Worm (Caenorhabditis elegans) whole organism, young adult: ENCODE measurements around the gene egl-27.

Experiments used
- B0336.3 ChIP-seq: fragments of 200-800 bp; sonication (Bioruptor generic); IDR thresholded peaks from 2 replicates; pipeline ENCODE4 v1.3.6; 2022; ENCODE audit warnings: missing genetic modification characterization, missing compliant biosample characterization
- C17E4.6 ChIP-seq: fragments of 200-800 bp; sonication (Bioruptor generic); IDR thresholded peaks from 2 replicates; pipeline ENCODE4 v1.3.6; 2022; ENCODE audit warnings: missing genetic modification reagents, missing genetic modification characterization, missing compliant biosample characterization
- D2030.7 ChIP-seq: fragments of 200-800 bp; sonication (Bioruptor generic); IDR thresholded peaks from 2 replicates; pipeline ENCODE4 v1.3.6; 2022; ENCODE audit warnings: missing genetic modification reagents, missing genetic modification characterization, missing compliant biosample characterization
- F37B4.10 ChIP-seq: fragments of 200-800 bp; sonication (Bioruptor generic); IDR thresholded peaks from 2 replicates; pipeline ENCODE4 v1.3.6; 2022; ENCODE audit warnings: missing genetic modification characterization, missing compliant biosample characterization
- F39B2.1 ChIP-seq: fragments of 200-800 bp; sonication (Bioruptor generic); IDR thresholded peaks from 2 replicates; pipeline ENCODE4 v1.3.6; 2022; ENCODE audit warnings: missing genetic modification reagents, missing genetic modification characterization, missing compliant biosample characterization
- K12H6.12 ChIP-seq: fragments of 200-800 bp; sonication (Bioruptor generic); optimal IDR thresholded peaks from 2 replicates; lab custom pipeline; 2018; ENCODE audit warnings: mild to moderate bottlenecking, missing genetic modification characterization, missing compliant biosample characterization
- T07F8.4 ChIP-seq: sonication (generic microtip); optimal IDR thresholded peaks from 2 replicates; lab custom pipeline; 2016; ENCODE audit warnings: mild to moderate bottlenecking, missing genetic modification characterization, moderate library complexity, missing compliant biosample characterization
- ZK185.1 ChIP-seq: sonication (generic microtip); optimal IDR thresholded peaks from 2 replicates; lab custom pipeline; 2016; ENCODE audit warnings: mild to moderate bottlenecking, missing genetic modification characterization, missing compliant biosample characterization; ENCODE audit not compliant: poor library complexity, severe bottlenecking
- ama-1 ChIP-seq, 3 experiments: fragments of 150-350 bp in 1 of 3; sonication (generic microtip) in 2 of 3; optimal IDR thresholded peaks; 2 replicates each; lab custom pipeline; 2014 to 2018; ENCODE audit warnings: missing biosample characterization in 2 of 3, missing genetic modification characterization in 2 of 3, missing genetic modification reagents in 2 of 3
- aptf-2 ChIP-seq: fragments of 200-800 bp; sonication (Bioruptor generic); conservative IDR thresholded peaks from 2 replicates; pipeline ENCODE4 v1.3.6; 2022; ENCODE audit warnings: missing genetic modification reagents, missing genetic modification characterization, missing compliant biosample characterization
- aptf-3 ChIP-seq: fragments of 200-800 bp; sonication (Bioruptor generic); IDR thresholded peaks from 2 replicates; pipeline ENCODE4 v1.3.6; 2022; ENCODE audit warnings: missing genetic modification characterization, missing compliant biosample characterization
- attf-3 ChIP-seq: fragments of 200-800 bp; sonication (Bioruptor generic); conservative IDR thresholded peaks from 2 replicates; pipeline ENCODE4 v1.3.6; 2022; ENCODE audit warnings: missing genetic modification reagents, missing genetic modification characterization, missing compliant biosample characterization
- attf-5 ChIP-seq: fragments of 200-800 bp; sonication (Bioruptor generic); optimal IDR thresholded peaks from 2 replicates; lab custom pipeline; 2018; ENCODE audit warnings: mild to moderate bottlenecking, missing genetic modification characterization, missing compliant biosample characterization
- ccch-3 ChIP-seq: fragments of 200-800 bp; sonication (Bioruptor generic); optimal IDR thresholded peaks from 2 replicates; lab custom pipeline; 2018; ENCODE audit warnings: mild to moderate bottlenecking, missing genetic modification characterization, missing compliant biosample characterization
- cebp-1 ChIP-seq, 2 experiments: fragments of 200-800 bp in 1 of 2; sonication (Bioruptor generic) in 1 of 2; sonication (generic microtip) in 1 of 2; IDR thresholded peaks in 1 of 2; optimal IDR thresholded peaks in 1 of 2; 2 replicates each; pipeline versions ENCODE4 v1.3.6 to Lab custom; 2017 to 2022; ENCODE audit warnings: missing compliant biosample characterization in 2 of 2, missing genetic modification characterization in 2 of 2, mild to moderate bottlenecking in 1 of 2, missing genetic modification reagents in 1 of 2, moderate library complexity in 1 of 2
- ceh-79 ChIP-seq: sonication (generic microtip); optimal IDR thresholded peaks from 2 replicates; lab custom pipeline; 2017; ENCODE audit warnings: mild to moderate bottlenecking, missing genetic modification characterization, missing compliant biosample characterization
- dox-1 ChIP-seq: fragments of 200-800 bp; sonication (Bioruptor generic); IDR thresholded peaks from 2 replicates; pipeline ENCODE4 v1.3.6; 2022; ENCODE audit warnings: missing genetic modification reagents, missing genetic modification characterization, missing compliant biosample characterization
- dpl-1 ChIP-seq: fragments of 150-350 bp; optimal IDR thresholded peaks from 2 replicates; lab custom pipeline; 2014; ENCODE audit warnings: missing biosample characterization, missing genetic modification reagents, missing genetic modification characterization
- efl-1 ChIP-seq: fragments of 150-350 bp; optimal IDR thresholded peaks from 2 replicates; lab custom pipeline; 2014; ENCODE audit warnings: missing biosample characterization, missing genetic modification reagents, missing genetic modification characterization
- ekl-4 ChIP-seq: fragments of 200-800 bp; sonication (Bioruptor generic); IDR thresholded peaks from 2 replicates; pipeline ENCODE4 v1.3.6; 2022; ENCODE audit warnings: missing genetic modification reagents, missing genetic modification characterization, missing compliant biosample characterization
- fkh-3 ChIP-seq: sonication (generic microtip); optimal IDR thresholded peaks from 2 replicates; lab custom pipeline; 2016; ENCODE audit warnings: mild to moderate bottlenecking, missing genetic modification characterization, missing compliant biosample characterization
- hlh-26 ChIP-seq: fragments of 200-800 bp; sonication (Bioruptor generic); conservative IDR thresholded peaks from 2 replicates; pipeline ENCODE4 v1.3.6; 2022; ENCODE audit warnings: missing genetic modification reagents, missing genetic modification characterization, missing compliant biosample characterization
- hmg-1.2 ChIP-seq: fragments of 200-800 bp; sonication (Bioruptor generic); IDR thresholded peaks from 2 replicates; pipeline ENCODE4 v1.3.6; 2022; ENCODE audit warnings: missing genetic modification reagents, missing genetic modification characterization, missing compliant biosample characterization
- lir-1 ChIP-seq: fragments of 200-800 bp; sonication (Bioruptor generic); conservative IDR thresholded peaks from 2 replicates; pipeline ENCODE4 v1.3.6; 2022; ENCODE audit warnings: missing genetic modification reagents, missing genetic modification characterization, missing compliant biosample characterization
- lsl-1 ChIP-seq: fragments of 200-800 bp; sonication (Bioruptor generic); optimal IDR thresholded peaks from 2 replicates; lab custom pipeline; 2018; ENCODE audit warnings: mild to moderate bottlenecking, missing genetic modification characterization, moderate library complexity, missing compliant biosample characterization
- lsy-27 ChIP-seq: sonication (generic microtip); optimal IDR thresholded peaks from 2 replicates; lab custom pipeline; 2017; ENCODE audit warnings: missing genetic modification characterization, mild to moderate bottlenecking, missing compliant biosample characterization, antibody characterized with exemption, missing genotype, borderline replicate concordance; ENCODE audit not compliant: insufficient read depth
- madf-6 ChIP-seq: fragments of 200-800 bp; sonication (Bioruptor generic); IDR thresholded peaks from 2 replicates; pipeline ENCODE4 v1.3.6; 2022; ENCODE audit warnings: missing genetic modification reagents, missing genetic modification characterization, missing compliant biosample characterization
- mcd-1 ChIP-seq: fragments of 200-800 bp; sonication (Bioruptor generic); IDR thresholded peaks from 2 replicates; pipeline ENCODE4 v1.3.6; 2022; ENCODE audit warnings: missing genetic modification reagents, missing genetic modification characterization, missing compliant biosample characterization
- mel-28 ChIP-seq: sonication (generic microtip); optimal IDR thresholded peaks from 2 replicates; lab custom pipeline; 2016; ENCODE audit warnings: borderline replicate concordance, mild to moderate bottlenecking, missing genetic modification characterization, missing compliant biosample characterization
- mes-4 ChIP-seq: sonication (generic microtip); optimal IDR thresholded peaks from 2 replicates; lab custom pipeline; 2016; ENCODE audit warnings: missing genotype, missing genetic modification characterization, missing compliant biosample characterization
- nfya-1 ChIP-seq: sonication (generic microtip); optimal IDR thresholded peaks from 2 replicates; lab custom pipeline; 2017; ENCODE audit warnings: antibody characterized with exemption, missing compliant biosample characterization, missing genetic modification characterization, borderline replicate concordance; ENCODE audit not compliant: insufficient read depth
- nfyb-1 ChIP-seq: fragments of 200-800 bp; sonication (Bioruptor generic); IDR thresholded peaks from 2 replicates; pipeline ENCODE4 v1.3.6; 2022; ENCODE audit warnings: missing genetic modification reagents, missing genetic modification characterization, missing compliant biosample characterization
- nhr-80 ChIP-seq: sonication (generic microtip); optimal IDR thresholded peaks from 2 replicates; lab custom pipeline; 2016; ENCODE audit warnings: missing genetic modification characterization, missing compliant biosample characterization
- nhr-90 ChIP-seq: sonication (generic microtip); optimal IDR thresholded peaks from 2 replicates; lab custom pipeline; 2016; ENCODE audit warnings: missing genotype, mild to moderate bottlenecking, missing genetic modification characterization, missing compliant biosample characterization
- pbrm-1 ChIP-seq: fragments of 200-800 bp; sonication (Bioruptor generic); IDR thresholded peaks from 2 replicates; pipeline ENCODE4 v1.3.6; 2022; ENCODE audit warnings: missing genetic modification reagents, missing genetic modification characterization, missing compliant biosample characterization
- repo-1 ChIP-seq: sonication (generic microtip); optimal IDR thresholded peaks from 2 replicates; lab custom pipeline; 2017; ENCODE audit warnings: mild to moderate bottlenecking, missing genetic modification characterization, missing compliant biosample characterization
- sea-2 ChIP-seq: fragments of 200-800 bp; sonication (Bioruptor generic); IDR thresholded peaks from 2 replicates; pipeline ENCODE4 v1.3.6; 2022; ENCODE audit warnings: missing genetic modification characterization, missing compliant biosample characterization
- somi-1 ChIP-seq: fragments of 200-800 bp; sonication (Bioruptor generic); optimal IDR thresholded peaks from 2 replicates; lab custom pipeline; 2018; ENCODE audit warnings: mild to moderate bottlenecking, missing genetic modification characterization, missing compliant biosample characterization
- unc-130 ChIP-seq: sonication (generic microtip); optimal IDR thresholded peaks from 2 replicates; lab custom pipeline; 2016; ENCODE audit warnings: missing genetic modification reagents, missing genetic modification characterization, missing compliant biosample characterization
- unc-62 ChIP-seq: fragments of 150-350 bp; optimal IDR thresholded peaks from 2 replicates; lab custom pipeline; 2014; ENCODE audit warnings: missing biosample characterization, missing genetic modification reagents, missing genetic modification characterization
- zfh-2 ChIP-seq: fragments of 200-800 bp; sonication (Bioruptor generic); conservative IDR thresholded peaks from 2 replicates; pipeline ENCODE4 v1.3.6; 2022; ENCODE audit warnings: missing genetic modification reagents, missing genetic modification characterization, missing compliant biosample characterization
- ztf-18 ChIP-seq: sonication (generic microtip); optimal IDR thresholded peaks from 2 replicates; lab custom pipeline; 2016; ENCODE audit warnings: missing genotype, mild to moderate bottlenecking, missing genetic modification characterization, missing compliant biosample characterization
- ztf-25 ChIP-seq: fragments of 200-800 bp; sonication (Bioruptor generic); IDR thresholded peaks from 2 replicates; pipeline ENCODE4 v1.3.6; 2022; ENCODE audit warnings: missing genetic modification reagents, missing genetic modification characterization, missing compliant biosample characterization
- ztf-6 ChIP-seq: fragments of 200-800 bp; sonication (Bioruptor generic); IDR thresholded peaks from 2 replicates; pipeline ENCODE4 v1.3.6; 2022; ENCODE audit warnings: missing genetic modification reagents, missing genetic modification characterization, missing compliant biosample characterization

egl-27 gene

ce11 chrII:6832695-6833389, 2.0 kb upstream of the egl-27 start:
- TF ChIP-seq fkh-3 (tag; lab: Kevin White, UChicago) (no peak), C17E4.6 (GFP tag; lab: Robert Waterston, UW) (no peak), repo-1 (tag; lab: Kevin White, UChicago) (no peak), mcd-1 (GFP tag; lab: Robert Waterston, UW) (no peak), B0336.3 (no peak), zfh-2 (GFP tag; lab: Robert Waterston, UW) (peak; percentile 50; the same call in 1 of the 2 replicates), unc-130 (GFP tag; lab: Kevin White, UChicago) (no peak), sea-2 (GFP tag; lab: Robert Waterston, UW) (no peak)

- TF ChIP-seq ZK185.1 (tag; lab: Kevin White, UChicago): no peak
- no peak for TF ChIP-seq mcd-1 (GFP tag; lab: Robert Waterston, UW)
- TF ChIP-seq aptf-2: no peak
- TF ChIP-seq D2030.7 (GFP tag; lab: Robert Waterston, UW): no peak
- no peak for TF ChIP-seq ztf-18
- no peak for TF ChIP-seq attf-3 (GFP tag; lab: Robert Waterston, UW)
- no peak for TF ChIP-seq lsy-27 (tag; lab: Kevin White, UChicago)
- no peak for TF ChIP-seq sea-2 (GFP tag; lab: Robert Waterston, UW)
- TF ChIP-seq nfya-1: no peak
- TF ChIP-seq pbrm-1 (GFP tag; lab: Robert Waterston, UW): no peak
- peak; percentile 87 for TF ChIP-seq nhr-80 (tag; lab: Kevin White, UChicago)
- peak; percentile 24; the same call in 1 of the 2 replicates for TF ChIP-seq hmg-1.2 (GFP tag; lab: Robert Waterston, UW)
- TF ChIP-seq K12H6.12 (tag; lab: Kevin White, UChicago): no peak
- TF ChIP-seq F37B4.10 (GFP tag; lab: Robert Waterston, UW): no peak
- TF ChIP-seq nfyb-1 (GFP tag; lab: Robert Waterston, UW): no peak
- TF ChIP-seq ztf-25: no peak
- no peak for TF ChIP-seq madf-6
- TF ChIP-seq hlh-26 (GFP tag; lab: Robert Waterston, UW): no peak
- TF ChIP-seq aptf-3 (GFP tag; lab: Robert Waterston, UW): no peak
- TF ChIP-seq cebp-1 (GFP tag; IDR thresholded peaks at IDR 0.05; lab: Robert Waterston, UW): no peak
- TF ChIP-seq cebp-1 (tag; optimal IDR thresholded peaks at IDR 0.05; lab: Kevin White, UChicago): peak; percentile 45
- no peak for TF ChIP-seq ccch-3
- no peak for TF ChIP-seq F39B2.1 (GFP tag; lab: Robert Waterston, UW)
- peak; percentile 70 for TF ChIP-seq dox-1
- TF ChIP-seq somi-1 (GFP tag; lab: Kevin White, UChicago): no peak
- peak; percentile 67 for TF ChIP-seq zfh-2 (GFP tag; lab: Robert Waterston, UW)
- no peak for TF ChIP-seq ztf-6 (GFP tag; lab: Robert Waterston, UW)
- peak; percentile 16 for TF ChIP-seq nhr-90
- TF ChIP-seq efl-1: no peak
- TF ChIP-seq mes-4 (tag; lab: Kevin White, UChicago): no peak
- peak; percentile 34 for TF ChIP-seq attf-5 (GFP tag; lab: Kevin White, UChicago)
- TF ChIP-seq ekl-4: no peak
- peak; percentile 20 for TF ChIP-seq unc-62 (GFP tag; lab: Kevin White, UChicago)
- no peak for TF ChIP-seq mel-28 (tag; lab: Kevin White, UChicago)
- TF ChIP-seq ama-1 (optimal IDR thresholded peaks at IDR 0.05; lab: Kevin White, UChicago): no peak
- no peak for TF ChIP-seq ama-1 (GFP tag; optimal IDR thresholded peaks at IDR 0.05; lab: Kevin White, UChicago)
- no peak for TF ChIP-seq ceh-79 (tag; lab: Kevin White, UChicago)
- no peak for TF ChIP-seq dpl-1 (GFP tag; lab: Kevin White, UChicago)
- no peak for TF ChIP-seq lsl-1 (GFP tag; lab: Kevin White, UChicago)
- no peak for TF ChIP-seq lir-1 (GFP tag; lab: Robert Waterston, UW)
- no peak for TF ChIP-seq T07F8.4
These were observed 948 bp upstream of the egl-27 start for ce11 chrII:6833781-6834339.
